Fruit fly (Drosophila melanogaster): Measurements from ENCODE around the gene CG13875.

Gene CG13875

dm6 chr3L:136591-137280 is 43.0 kb upstream of the CG13875 start (continued):
- no peak for TF ChIP-seq CG6254 (GFP tag; optimal IDR thresholded peaks at IDR 0.05)
- no peak for TF ChIP-seq fd96Cb (tag; optimal IDR thresholded peaks at IDR 0.05)
- no peak for TF ChIP-seq CoRest (tag; optimal IDR thresholded peaks at IDR 0.05)
- no peak for TF ChIP-seq Nf-YB (GFP tag; optimal IDR thresholded peaks at IDR 0.05)
- no peak for TF ChIP-seq CG4424 (GFP tag; optimal IDR thresholded peaks at IDR 0.05)
- TF ChIP-seq CG10431 (GFP tag; optimal IDR thresholded peaks at IDR 0.05): no peak
- no peak for TF ChIP-seq CG14860 (GFP tag; IDR thresholded peaks at IDR 0.05; ENCODE audit: partially characterized antibody)
- TF ChIP-seq CG43689 (GFP tag; IDR thresholded peaks at IDR 0.05): no peak
- TF ChIP-seq gcm2 (GFP tag; optimal IDR thresholded peaks at IDR 0.05): no peak
- no peak for TF ChIP-seq p53 (GFP tag; optimal IDR thresholded peaks at IDR 0.05)
- TF ChIP-seq CG7963 (GFP tag; IDR thresholded peaks at IDR 0.05; ENCODE audit: partially characterized antibody): no peak
- no peak for TF ChIP-seq CG4820 (GFP tag; optimal IDR thresholded peaks at IDR 0.05)
- TF ChIP-seq CG12659 (GFP tag; optimal IDR thresholded peaks at IDR 0.05): no peak
- TF ChIP-seq CG16815 (GFP tag; optimal IDR thresholded peaks at IDR 0.05): no peak
- TF ChIP-seq lilli (GFP tag; optimal IDR thresholded peaks at IDR 0.05): no peak
- no peak for TF ChIP-seq Max (GFP tag; optimal IDR thresholded peaks at IDR 0.05)
- no peak for TF ChIP-seq D (optimal IDR thresholded peaks at IDR 0.05)
- peak; percentile 10 for TF ChIP-seq D (GFP tag; optimal IDR thresholded peaks at IDR 0.05)
- TF ChIP-seq CG8281 (tag; optimal IDR thresholded peaks at IDR 0.05): peak; percentile 9
- no peak for TF ChIP-seq ash1 (GFP tag; optimal IDR thresholded peaks at IDR 0.05)
- TF ChIP-seq row (GFP tag; IDR thresholded peaks at IDR 0.05): no peak
- no peak for TF ChIP-seq ham (GFP tag; IDR thresholded peaks at IDR 0.05)
- no peak for TF ChIP-seq CG5953 (GFP tag; IDR thresholded peaks at IDR 0.05)
- no peak for TF ChIP-seq pros (GFP tag; optimal IDR thresholded peaks at IDR 0.05)
- no peak for TF ChIP-seq CG10565 (GFP tag; optimal IDR thresholded peaks at IDR 0.05)
- peak; percentile 62 for TF ChIP-seq GATAe (GFP tag; conservative IDR thresholded peaks at IDR 0.05)
- 0 out of 2 replicates have a peak, but pooled peaks have one; percentile 12 for TF ChIP-seq CG16779 (GFP tag; IDR thresholded peaks at IDR 0.05)
- no peak for TF ChIP-seq CG6272 (GFP tag; IDR thresholded peaks at IDR 0.05)
- TF ChIP-seq gcm (GFP tag; optimal IDR thresholded peaks at IDR 0.05): no peak
- TF ChIP-seq usp (GFP tag; optimal IDR thresholded peaks at IDR 0.05): no peak
- TF ChIP-seq Fer1 (GFP tag; optimal IDR thresholded peaks at IDR 0.05): no peak
- no peak for TF ChIP-seq Gsc (GFP tag; IDR thresholded peaks at IDR 0.05)
- no peak for TF ChIP-seq CG4730 (GFP tag; IDR thresholded peaks at IDR 0.05)
- TF ChIP-seq CG1603 (tag; optimal IDR thresholded peaks at IDR 0.05): no peak
- no peak for TF ChIP-seq CG6854 (GFP tag; optimal IDR thresholded peaks at IDR 0.05)
- TF ChIP-seq pum (GFP tag; optimal IDR thresholded peaks at IDR 0.05): no peak
- TF ChIP-seq CG9932 (GFP tag; IDR thresholded peaks at IDR 0.05): no peak
- peak; percentile 93 for TF ChIP-seq CG18011 (GFP tag; optimal IDR thresholded peaks at IDR 0.05)
- no peak for TF ChIP-seq CG14050 (GFP tag; IDR thresholded peaks at IDR 0.05)
- no peak for TF ChIP-seq odd (GFP tag; optimal IDR thresholded peaks at IDR 0.05)
- TF ChIP-seq gsb (GFP tag; IDR thresholded peaks at IDR 0.05): no peak
- no peak for TF ChIP-seq CG4854 (GFP tag; optimal IDR thresholded peaks at IDR 0.05)
- no peak for TF ChIP-seq al (GFP tag; IDR thresholded peaks at IDR 0.05)
- TF ChIP-seq CG11723 (GFP tag; optimal IDR thresholded peaks at IDR 0.05): no peak
- no peak for TF ChIP-seq chm (GFP tag; IDR thresholded peaks at IDR 0.05)
- no peak for TF ChIP-seq Neu2 (GFP tag; optimal IDR thresholded peaks at IDR 0.05; ENCODE audit: borderline replicate concordance)
- TF ChIP-seq tap (tag; optimal IDR thresholded peaks at IDR 0.05): no peak
- TF ChIP-seq bcd (GFP tag; optimal IDR thresholded peaks at IDR 0.05): no peak
- no peak for TF ChIP-seq Antp (GFP tag; optimal IDR thresholded peaks at IDR 0.05)
- no peak for TF ChIP-seq Atf6 (GFP tag; IDR thresholded peaks at IDR 0.05)
- TF ChIP-seq Hand (GFP tag; optimal IDR thresholded peaks at IDR 0.05): no peak

Data from whole organism, embryonic.